Fruit fly (Drosophila melanogaster) whole organism, adult: Measurements from ENCODE around the gene dlg1.

ENCODE experiments used
- CG11617 ChIP-seq: fragments of 200-800 bp; sonication (Bioruptor generic); optimal IDR thresholded peaks from 2 replicates; lab custom pipeline; 2017; ENCODE audit warnings: mild to moderate bottlenecking, missing biosample characterization, missing genetic modification reagents, missing genetic modification characterization
- CG12768 ChIP-seq: fragments of 200-800 bp; sonication (Bioruptor generic); optimal IDR thresholded peaks from 2 replicates; lab custom pipeline; 2017; ENCODE audit warnings: missing biosample characterization, missing genetic modification characterization, mild to moderate bottlenecking, moderate library complexity, missing genetic modification reagents
- CG14711 ChIP-seq: fragments of 200-800 bp; sonication (Bioruptor generic); optimal IDR thresholded peaks from 2 replicates; lab custom pipeline; 2018; ENCODE audit warnings: missing biosample characterization, mild to moderate bottlenecking, missing genetic modification characterization, moderate library complexity
- CG1620 ChIP-seq: fragments of 200-800 bp; sonication (Bioruptor generic); optimal IDR thresholded peaks from 2 replicates; lab custom pipeline; 2016; ENCODE audit warnings: missing biosample characterization, missing genetic modification characterization
- CG33017 ChIP-seq: fragments of 200-800 bp; sonication (Bioruptor generic); optimal IDR thresholded peaks from 2 replicates; lab custom pipeline; 2018; ENCODE audit warnings: missing biosample characterization, mild to moderate bottlenecking, missing genetic modification characterization, moderate library complexity
- CG7101 ChIP-seq: fragments of 200-800 bp; sonication (Bioruptor generic); optimal IDR thresholded peaks from 2 replicates; lab custom pipeline; 2018; ENCODE audit warnings: missing biosample characterization, mild to moderate bottlenecking, missing genetic modification characterization, moderate library complexity
- Crg-1 ChIP-seq: fragments of 200-800 bp; sonication (Bioruptor generic); optimal IDR thresholded peaks from 2 replicates; lab custom pipeline; 2016; ENCODE audit warnings: missing biosample characterization, missing genetic modification characterization
- kay ChIP-seq: fragments of 200-800 bp; sonication (Bioruptor generic); peaks from one replicate; lab custom pipeline; 2016; ENCODE audit warnings: missing biosample characterization, missing genetic modification characterization, borderline replicate concordance
- pad ChIP-seq: fragments of 200-800 bp; sonication (Bioruptor generic); optimal IDR thresholded peaks from 3 replicates; lab custom pipeline; 2017; ENCODE audit warnings: missing biosample characterization, missing genetic modification characterization, mild to moderate bottlenecking, moderate library complexity, missing genetic modification reagents

DNA sequence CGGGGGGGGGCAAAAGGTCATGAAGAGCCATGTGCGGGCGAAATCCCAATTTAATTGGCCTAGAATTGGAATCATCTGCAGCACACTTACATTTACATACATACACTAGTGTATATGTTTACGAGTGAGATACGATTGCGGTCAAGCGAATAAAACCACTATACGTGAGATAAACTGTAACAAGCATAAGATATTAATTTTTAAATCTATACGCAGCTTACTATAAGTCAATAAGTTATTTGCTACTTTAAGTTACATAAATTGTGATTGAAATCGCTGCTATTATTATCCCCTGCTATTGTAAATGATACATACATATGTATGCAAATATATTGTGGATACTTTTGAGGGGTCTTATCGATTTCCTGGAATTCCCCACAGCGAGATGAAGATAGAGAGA lies 9.7 kb downstream of the dlg1 start:
- TF ChIP-seq CG11617 (GFP tag; lab: Kevin White, UChicago) (no peak), kay (GFP tag; lab: Kevin White, UChicago) (no peak), Crg-1 (GFP tag; lab: Kevin White, UChicago) (no peak), CG12768 (no peak), pad (GFP tag; lab: Kevin White, UChicago) (peak; percentile 28), CG14711 (tag; lab: Kevin White, UChicago) (peak; percentile 60), CG7101 (peak; percentile 72), CG1620 (peak; percentile 39), CG33017 (tag; lab: Kevin White, UChicago) (peak; percentile 28)
